Worm (Caenorhabditis elegans) whole organism, young adult: ENCODE results near the gene Y45G5AM.7.

ENCODE experiments used
- B0019.2 ChIP-seq: fragments of 200-800 bp; sonication (Bioruptor generic); conservative IDR thresholded peaks from 2 replicates; pipeline ENCODE4 v1.3.6; 2022; ENCODE audit warnings: missing genetic modification reagents, missing genetic modification characterization, missing compliant biosample characterization
- F33H1.4 ChIP-seq: fragments of 200-800 bp; sonication (Bioruptor generic); IDR thresholded peaks from 2 replicates; pipeline ENCODE4 v1.3.6; 2022; ENCODE audit warnings: missing genetic modification reagents, missing genetic modification characterization, missing compliant biosample characterization
- F37B4.10 ChIP-seq: fragments of 200-800 bp; sonication (Bioruptor generic); IDR thresholded peaks from 2 replicates; pipeline ENCODE4 v1.3.6; 2022; ENCODE audit warnings: missing genetic modification characterization, missing compliant biosample characterization
- F49E8.2 ChIP-seq: sonication (generic microtip); optimal IDR thresholded peaks from 3 replicates; lab custom pipeline; 2017; ENCODE audit warnings: missing genetic modification characterization, mild to moderate bottlenecking, missing compliant biosample characterization, antibody characterized with exemption, moderate library complexity; ENCODE audit not compliant: insufficient read depth
- F57A8.1 ChIP-seq: fragments of 200-800 bp; sonication (Bioruptor generic); optimal IDR thresholded peaks from 2 replicates; lab custom pipeline; 2018; ENCODE audit warnings: mild to moderate bottlenecking, missing genetic modification characterization, moderate library complexity, missing compliant biosample characterization
- F57C9.4 ChIP-seq: sonication (generic microtip); optimal IDR thresholded peaks from 2 replicates; lab custom pipeline; 2017; ENCODE audit warnings: mild to moderate bottlenecking, missing genetic modification characterization, missing compliant biosample characterization
- K11D2.4 ChIP-seq: fragments of 200-800 bp; sonication (Bioruptor generic); IDR thresholded peaks from 2 replicates; pipeline ENCODE4 v1.3.6; 2022; ENCODE audit warnings: missing genetic modification reagents, missing genetic modification characterization, missing compliant biosample characterization
- K12H6.12 ChIP-seq: fragments of 200-800 bp; sonication (Bioruptor generic); optimal IDR thresholded peaks from 2 replicates; lab custom pipeline; 2018; ENCODE audit warnings: mild to moderate bottlenecking, missing genetic modification characterization, missing compliant biosample characterization
- cebp-2 ChIP-seq: fragments of 200-800 bp; sonication (Bioruptor generic); IDR thresholded peaks from 2 replicates; pipeline ENCODE4 v1.3.6; 2022; ENCODE audit warnings: missing genetic modification characterization, missing compliant biosample characterization
- ceh-100 ChIP-seq: fragments of 200-800 bp; sonication (Bioruptor generic); IDR thresholded peaks from 2 replicates; pipeline ENCODE4 v1.3.6; 2022; ENCODE audit warnings: missing genetic modification reagents, missing genetic modification characterization, missing compliant biosample characterization
- ceh-40 ChIP-seq: fragments of 200-800 bp; sonication (Bioruptor generic); IDR thresholded peaks from 2 replicates; pipeline ENCODE4 v1.3.6; 2022; ENCODE audit warnings: missing genetic modification characterization, missing compliant biosample characterization
- ceh-58 ChIP-seq: fragments of 200-800 bp; sonication (Bioruptor generic); IDR thresholded peaks from 2 replicates; pipeline ENCODE4 v1.3.6; 2022; ENCODE audit warnings: missing genetic modification characterization, missing compliant biosample characterization
- chd-7 ChIP-seq: sonication (generic microtip); optimal IDR thresholded peaks from 2 replicates; lab custom pipeline; 2016; ENCODE audit warnings: mild to moderate bottlenecking, missing genetic modification characterization, moderate library complexity, missing compliant biosample characterization
- egrh-3 ChIP-seq: fragments of 200-800 bp; sonication (Bioruptor generic); IDR thresholded peaks from 2 replicates; pipeline ENCODE4 v1.3.6; 2022; ENCODE audit warnings: missing genetic modification reagents, missing genetic modification characterization, missing compliant biosample characterization
- ekl-4 ChIP-seq: fragments of 200-800 bp; sonication (Bioruptor generic); IDR thresholded peaks from 2 replicates; pipeline ENCODE4 v1.3.6; 2022; ENCODE audit warnings: missing genetic modification reagents, missing genetic modification characterization, missing compliant biosample characterization
- ets-4 ChIP-seq: fragments of 200-800 bp; sonication (Bioruptor generic); optimal IDR thresholded peaks from 2 replicates; lab custom pipeline; 2018; ENCODE audit warnings: mild to moderate bottlenecking, missing genetic modification characterization, missing compliant biosample characterization
- hlh-12 ChIP-seq: sonication (generic microtip); optimal IDR thresholded peaks from 2 replicates; lab custom pipeline; 2016; ENCODE audit warnings: missing genetic modification characterization, missing compliant biosample characterization
- hmg-1.2 ChIP-seq: fragments of 200-800 bp; sonication (Bioruptor generic); IDR thresholded peaks from 2 replicates; pipeline ENCODE4 v1.3.6; 2022; ENCODE audit warnings: missing genetic modification reagents, missing genetic modification characterization, missing compliant biosample characterization
- lin-35 ChIP-seq, 3 experiments: fragments of 150-350 bp in 2 of 3; sonication (generic microtip) in 1 of 3; optimal IDR thresholded peaks; 2 replicates each; lab custom pipeline; 2014 to 2018; ENCODE audit warnings: missing biosample characterization in 3 of 3, missing genetic modification characterization in 3 of 3, missing genetic modification reagents in 3 of 3
- lin-40 ChIP-seq: sonication (generic microtip); optimal IDR thresholded peaks from 2 replicates; lab custom pipeline; 2016; ENCODE audit warnings: missing genetic modification characterization, mild to moderate bottlenecking, missing compliant biosample characterization, missing genotype, missing genetic modification reagents
- lir-1 ChIP-seq: fragments of 200-800 bp; sonication (Bioruptor generic); conservative IDR thresholded peaks from 2 replicates; pipeline ENCODE4 v1.3.6; 2022; ENCODE audit warnings: missing genetic modification reagents, missing genetic modification characterization, missing compliant biosample characterization
- madf-10 ChIP-seq: sonication (generic microtip); optimal IDR thresholded peaks from 2 replicates; lab custom pipeline; 2016; ENCODE audit warnings: mild to moderate bottlenecking, missing genetic modification characterization, missing compliant biosample characterization
- madf-3 ChIP-seq: fragments of 200-800 bp; sonication (Bioruptor generic); IDR thresholded peaks from 2 replicates; pipeline ENCODE4 v1.3.6; 2022; ENCODE audit warnings: missing genetic modification reagents, missing genetic modification characterization, missing compliant biosample characterization
- nfya-2 ChIP-seq: fragments of 200-800 bp; sonication (Bioruptor generic); IDR thresholded peaks from 2 replicates; pipeline ENCODE4 v1.3.6; 2022; ENCODE audit warnings: missing genetic modification reagents, missing genetic modification characterization, missing compliant biosample characterization
- nhr-179 ChIP-seq: sonication (generic microtip); optimal IDR thresholded peaks from 2 replicates; lab custom pipeline; 2016; ENCODE audit warnings: mild to moderate bottlenecking, missing genetic modification characterization, missing compliant biosample characterization
- nhr-27 ChIP-seq: fragments of 200-800 bp; sonication (Bioruptor generic); optimal IDR thresholded peaks from 2 replicates; lab custom pipeline; 2018; ENCODE audit warnings: mild to moderate bottlenecking, missing genetic modification characterization, moderate library complexity, missing compliant biosample characterization
- pha-4 ChIP-seq: fragments of 150-350 bp; sonication (generic microtip); optimal IDR thresholded peaks from 2 replicates; lab custom pipeline; 2014; ENCODE audit warnings: missing biosample characterization, missing genetic modification reagents, missing genetic modification characterization
- rcor-1 ChIP-seq: fragments of 200-800 bp; sonication (Bioruptor generic); IDR thresholded peaks from 2 replicates; pipeline ENCODE4 v1.3.6; 2022; ENCODE audit warnings: missing genetic modification reagents, missing genetic modification characterization, missing compliant biosample characterization
- rec-8 ChIP-seq, 2 experiments: sonication (generic microtip); optimal IDR thresholded peaks; 2 replicates each; lab custom pipeline; 2016; ENCODE audit warnings: mild to moderate bottlenecking in 2 of 2, missing genetic modification characterization in 2 of 2, missing genetic modification reagents in 2 of 2, missing genotype in 2 of 2, missing biosample characterization in 1 of 2, missing compliant biosample characterization in 1 of 2, moderate library complexity in 1 of 2
- repo-1 ChIP-seq: sonication (generic microtip); optimal IDR thresholded peaks from 2 replicates; lab custom pipeline; 2017; ENCODE audit warnings: mild to moderate bottlenecking, missing genetic modification characterization, missing compliant biosample characterization
- sea-2 ChIP-seq: fragments of 200-800 bp; sonication (Bioruptor generic); IDR thresholded peaks from 2 replicates; pipeline ENCODE4 v1.3.6; 2022; ENCODE audit warnings: missing genetic modification characterization, missing compliant biosample characterization
- snpc-3.4 ChIP-seq: sonication (generic microtip); optimal IDR thresholded peaks from 2 replicates; lab custom pipeline; 2017; ENCODE audit warnings: missing genetic modification characterization, mild to moderate bottlenecking, missing compliant biosample characterization, antibody characterized with exemption, moderate library complexity, missing genotype, missing genetic modification reagents
- somi-1 ChIP-seq: fragments of 200-800 bp; sonication (Bioruptor generic); optimal IDR thresholded peaks from 2 replicates; lab custom pipeline; 2018; ENCODE audit warnings: mild to moderate bottlenecking, missing genetic modification characterization, missing compliant biosample characterization
- tbp1 ChIP-seq: fragments of 200-800 bp; sonication (Bioruptor generic); optimal IDR thresholded peaks from 2 replicates; lab custom pipeline; 2018; ENCODE audit warnings: mild to moderate bottlenecking, missing genetic modification characterization, missing compliant biosample characterization
- tbx-9 ChIP-seq: sonication (generic microtip); optimal IDR thresholded peaks from 2 replicates; lab custom pipeline; 2016; ENCODE audit warnings: borderline replicate concordance, missing genetic modification characterization, inconsistent platforms, missing compliant biosample characterization
- unc-62 ChIP-seq: fragments of 150-350 bp; optimal IDR thresholded peaks from 2 replicates; lab custom pipeline; 2014; ENCODE audit warnings: missing biosample characterization, missing genetic modification reagents, missing genetic modification characterization
- zfh-2 ChIP-seq: fragments of 200-800 bp; sonication (Bioruptor generic); conservative IDR thresholded peaks from 2 replicates; pipeline ENCODE4 v1.3.6; 2022; ENCODE audit warnings: missing genetic modification reagents, missing genetic modification characterization, missing compliant biosample characterization
- ztf-18 ChIP-seq: sonication (generic microtip); optimal IDR thresholded peaks from 2 replicates; lab custom pipeline; 2016; ENCODE audit warnings: missing genotype, mild to moderate bottlenecking, missing genetic modification characterization, missing compliant biosample characterization
- ztf-22 ChIP-seq: fragments of 200-800 bp; sonication (Bioruptor generic); optimal IDR thresholded peaks from 2 replicates; lab custom pipeline; 2018; ENCODE audit warnings: mild to moderate bottlenecking, missing genetic modification characterization, moderate library complexity, missing compliant biosample characterization
- ztf-26 ChIP-seq: sonication (generic microtip); optimal IDR thresholded peaks from 2 replicates; lab custom pipeline; 2017; ENCODE audit warnings: missing genetic modification characterization, missing compliant biosample characterization
- ztf-3 ChIP-seq: fragments of 200-800 bp; sonication (Bioruptor generic); optimal IDR thresholded peaks from 2 replicates; lab custom pipeline; 2018; ENCODE audit warnings: mild to moderate bottlenecking, missing genetic modification characterization, missing compliant biosample characterization

The Y45G5AM.7 gene

DNA sequence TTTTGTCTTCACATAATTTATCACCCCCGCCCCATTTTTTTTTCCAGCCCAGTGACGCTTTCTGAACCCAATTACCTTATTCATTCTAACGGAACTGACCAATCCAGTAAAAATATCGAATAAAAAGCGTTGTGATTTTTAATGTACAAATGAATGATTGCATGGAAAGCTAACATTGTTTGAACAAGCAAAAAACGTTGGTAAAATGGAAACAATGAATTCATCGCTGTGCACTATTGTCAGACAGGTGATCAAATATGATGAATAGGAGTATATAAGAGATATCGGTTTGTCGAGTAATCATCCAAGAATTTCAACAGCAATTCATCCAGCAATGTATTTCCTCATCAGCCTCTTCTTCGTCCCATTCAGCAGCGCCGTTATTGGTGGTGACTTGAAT is 40.4 kb downstream of the Y45G5AM.7 start, which contains the start of gene phat-4:
Gene phat-4 (plus strand): TSS at position 301 of the 400 bp plus-strand sequence.
- no peak for TF ChIP-seq hlh-12 (tag; lab: Kevin White, UChicago)
- no peak for TF ChIP-seq lin-35 (GFP tag; optimal IDR thresholded peaks at IDR 0.05; lab: Kevin White, UChicago)
- TF ChIP-seq K11D2.4, result no peak
- TF ChIP-seq repo-1 (tag; lab: Kevin White, UChicago), result no peak
- TF ChIP-seq hmg-1.2, result no peak
- no peak for TF ChIP-seq somi-1 (GFP tag; lab: Kevin White, UChicago)
- TF ChIP-seq ztf-22 (GFP tag; lab: Kevin White, UChicago), result no peak
- no peak for TF ChIP-seq rcor-1
- no peak for TF ChIP-seq unc-62 (GFP tag; lab: Kevin White, UChicago)
- TF ChIP-seq nfya-2 (GFP tag; lab: Robert Waterston, UW), result no peak
- TF ChIP-seq snpc-3.4, result no peak
- no peak for TF ChIP-seq rec-8 (tag; optimal IDR thresholded peaks at IDR 0.05; lab: Kevin White, UChicago)
- TF ChIP-seq madf-3 (GFP tag; lab: Robert Waterston, UW), result no peak
- no peak for TF ChIP-seq F57A8.1 (GFP tag; lab: Kevin White, UChicago)
- no peak for TF ChIP-seq lin-40
- TF ChIP-seq F33H1.4 (GFP tag; lab: Robert Waterston, UW), result no peak
- TF ChIP-seq tbp1 (GFP tag; lab: Kevin White, UChicago), result no peak
- TF ChIP-seq ceh-100 (GFP tag; lab: Robert Waterston, UW), result no peak
- no peak for TF ChIP-seq sea-2
- no peak for TF ChIP-seq ztf-3 (GFP tag; lab: Kevin White, UChicago)
- TF ChIP-seq, all 124 proteins: peak for 0

DNA sequence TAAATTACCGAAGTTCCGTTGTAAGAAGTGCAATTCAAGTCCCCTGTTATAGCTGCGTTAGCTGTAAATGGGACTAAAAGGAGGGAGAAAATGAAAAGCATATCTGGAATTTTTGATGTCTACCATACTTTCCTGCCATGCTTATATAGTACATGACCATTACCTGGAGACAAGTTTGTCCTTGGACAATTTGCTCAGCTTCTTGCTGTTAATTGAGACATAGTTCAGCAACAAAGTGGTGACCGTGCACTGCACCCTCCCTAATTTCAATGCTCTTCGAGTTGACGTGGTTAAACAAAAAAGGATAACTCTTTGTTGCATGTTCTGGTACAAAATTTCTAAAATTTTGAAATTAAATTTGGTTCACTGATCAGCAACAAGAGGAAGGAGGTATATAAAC is 42.6 kb downstream of the Y45G5AM.7 start, which contains the start of gene T05B4.13:
Gene T05B4.13 (minus strand): TSS at position 101 of the 400 bp plus-strand sequence.
- no peak for TF ChIP-seq F57A8.1 (GFP tag; lab: Kevin White, UChicago)
- TF ChIP-seq nhr-27 (tag; lab: Kevin White, UChicago), result no peak
- no peak for TF ChIP-seq egrh-3
- TF ChIP-seq madf-10 (tag; lab: Kevin White, UChicago), result no peak
- no peak for TF ChIP-seq ets-4 (GFP tag; lab: Kevin White, UChicago)
- no peak for TF ChIP-seq lir-1 (GFP tag; lab: Robert Waterston, UW)
- TF ChIP-seq ceh-58 (GFP tag; lab: Robert Waterston, UW), result no peak
- TF ChIP-seq, all 124 proteins: peak for 0

DNA sequence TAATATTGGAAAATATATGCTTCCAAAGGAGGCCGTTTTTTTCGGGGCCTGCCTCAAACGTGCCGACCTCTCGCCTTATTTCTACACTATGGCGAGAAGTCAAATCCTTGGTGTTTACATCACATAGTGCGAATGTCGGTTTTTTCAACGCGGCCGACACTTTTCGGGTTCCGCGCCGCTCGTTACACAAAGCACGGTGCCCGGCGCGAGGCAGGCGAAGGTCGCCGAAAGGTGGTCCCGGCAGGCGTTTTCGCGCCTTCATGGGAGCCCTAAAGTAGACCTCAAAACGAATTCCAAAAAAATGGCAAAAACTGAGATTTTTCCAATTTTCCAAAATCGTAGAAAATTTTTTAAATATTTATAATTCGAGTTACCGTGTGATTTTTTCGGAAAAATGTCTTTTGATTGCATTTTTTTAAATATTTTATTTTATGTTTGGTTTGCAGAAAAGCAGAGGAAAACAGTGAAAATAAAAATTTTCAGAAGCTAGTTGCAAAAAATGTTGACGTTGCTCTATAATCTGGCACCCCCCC is 44.4 kb downstream of the Y45G5AM.7 start, which contains the start of gene T05B4.12:
Gene T05B4.12 (minus strand): TSS at position 483 of the 533 bp plus-strand sequence.
- TF ChIP-seq ztf-18 (tag; lab: Kevin White, UChicago), result no peak
- TF ChIP-seq zfh-2, result peak; percentile 71

DNA sequence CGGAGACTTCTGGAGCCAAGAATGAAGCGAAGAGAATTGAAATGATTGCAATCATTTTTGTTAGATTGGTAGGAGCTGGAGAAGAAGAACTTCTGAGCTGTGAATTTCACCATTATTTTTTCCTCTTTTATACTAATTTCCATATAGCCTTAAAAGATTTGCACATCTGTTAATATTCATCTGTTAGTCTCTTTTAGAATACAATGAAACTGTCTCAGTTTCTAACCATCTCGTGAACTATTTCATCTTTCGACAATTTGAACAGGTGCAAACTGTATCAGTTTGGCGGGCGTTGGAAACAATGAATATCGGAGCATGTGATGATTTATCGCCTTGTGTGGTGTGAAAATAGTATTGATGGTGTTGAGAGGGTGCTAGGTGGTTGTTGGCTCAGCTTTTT is 47.6 kb downstream of the Y45G5AM.7 start, which contains the start of gene phat-5:
Gene phat-5 (minus strand): TSS at position 101 of the 400 bp plus-strand sequence.
- no peak for TF ChIP-seq ekl-4 (GFP tag; lab: Robert Waterston, UW)
- no peak for TF ChIP-seq F49E8.2 (tag; lab: Kevin White, UChicago)
- no peak for TF ChIP-seq F57C9.4 (tag; lab: Kevin White, UChicago)
- no peak for TF ChIP-seq pha-4 (tag; lab: Kevin White, UChicago)
- TF ChIP-seq nhr-179 (tag; lab: Kevin White, UChicago), result no peak
- no peak for TF ChIP-seq ztf-26 (tag; lab: Kevin White, UChicago)
- no peak for TF ChIP-seq chd-7 (tag; lab: Kevin White, UChicago)
- no peak for TF ChIP-seq cebp-2 (GFP tag; lab: Robert Waterston, UW)
- TF ChIP-seq ceh-40 (GFP tag; lab: Robert Waterston, UW), result no peak
- no peak for TF ChIP-seq K12H6.12 (tag; lab: Kevin White, UChicago)
- TF ChIP-seq B0019.2 (GFP tag; lab: Robert Waterston, UW), result no peak
- no peak for TF ChIP-seq unc-62 (GFP tag; lab: Kevin White, UChicago)
- TF ChIP-seq tbp1 (GFP tag; lab: Kevin White, UChicago), result no peak
- no peak for TF ChIP-seq tbx-9 (tag; lab: Kevin White, UChicago)
- no peak for TF ChIP-seq F37B4.10 (GFP tag; lab: Robert Waterston, UW)
